Worm (Caenorhabditis elegans): Measurements from ENCODE around the gene xdh-1.

DNA sequence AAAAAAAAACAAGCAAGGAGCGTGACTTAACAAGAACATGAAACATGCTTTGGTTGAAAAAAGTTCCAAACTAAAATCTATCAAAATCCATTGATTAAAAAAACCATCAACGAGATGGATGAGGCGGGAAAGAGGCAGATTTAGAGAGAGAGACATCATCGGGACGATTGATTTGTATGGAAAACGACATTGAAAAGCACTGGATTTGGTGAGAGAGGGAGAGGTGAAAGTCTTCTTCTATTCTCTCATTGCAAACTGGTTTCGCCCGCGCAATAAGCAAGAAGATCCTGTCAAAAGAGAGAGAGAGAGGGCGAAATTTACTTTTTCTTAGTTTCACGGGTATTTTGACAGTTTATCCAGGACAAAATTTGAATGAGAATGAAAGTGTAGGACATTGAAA is 27.6 kb downstream of the xdh-1 start:
- no peak for TF ChIP-seq nhr-232 (tag; optimal IDR thresholded peaks at IDR 0.05)
- TF ChIP-seq lin-11 (tag; optimal IDR thresholded peaks at IDR 0.05): no peak
- no peak for TF ChIP-seq gmeb-2 (tag; optimal IDR thresholded peaks at IDR 0.05)
- TF ChIP-seq pha-4 (tag; optimal IDR thresholded peaks at IDR 0.05): no peak
- no peak for TF ChIP-seq dmd-4 (tag; optimal IDR thresholded peaks at IDR 0.05; ENCODE audit: borderline replicate concordance)
- no peak for TF ChIP-seq ztf-16 (tag; optimal IDR thresholded peaks at IDR 0.05)
- TF ChIP-seq unc-42 (tag; optimal IDR thresholded peaks at IDR 0.05): no peak
- TF ChIP-seq nhr-11 (tag; optimal IDR thresholded peaks at IDR 0.05): no peak
- no peak for TF ChIP-seq hlh-6 (tag; optimal IDR thresholded peaks at IDR 0.05)
- TF ChIP-seq nfya-1 (tag; optimal IDR thresholded peaks at IDR 0.05): no peak
- TF ChIP-seq ceh-48 (tag; optimal IDR thresholded peaks at IDR 0.05): no peak
- no peak for TF ChIP-seq F13H6.1 (tag; optimal IDR thresholded peaks at IDR 0.05)
- no peak for TF ChIP-seq K09A11.1 (tag; optimal IDR thresholded peaks at IDR 0.05; ENCODE audit: insufficient read depth)
